Worm (Caenorhabditis elegans): ENCODE measurements around the gene T28C6.8.

ce11 chrIV:8816029-8816428, 14.5 kb downstream of the T28C6.8 start, which contains the start of gene grsp-2:
- TF ChIP-seq scrt-1 (GFP tag; IDR thresholded peaks at IDR 0.05) (no peak), hnd-1 (tag; optimal IDR thresholded peaks at IDR 0.05) (no peak), flt-1 (GFP tag; IDR thresholded peaks at IDR 0.05) (no peak), ama-1 (optimal IDR thresholded peaks at IDR 0.05) (no peak), aly-1 (tag; optimal IDR thresholded peaks at IDR 0.05) (no peak), tbx-11 (GFP tag; IDR thresholded peaks at IDR 0.05) (no peak), hmbx-1 (tag; optimal IDR thresholded peaks at IDR 0.05) (no peak), ceh-36 (tag; optimal IDR thresholded peaks at IDR 0.05) (no peak)
